Fruit fly (Drosophila melanogaster): ENCODE data around the gene CG13896.

Gene CG13896

DNA sequence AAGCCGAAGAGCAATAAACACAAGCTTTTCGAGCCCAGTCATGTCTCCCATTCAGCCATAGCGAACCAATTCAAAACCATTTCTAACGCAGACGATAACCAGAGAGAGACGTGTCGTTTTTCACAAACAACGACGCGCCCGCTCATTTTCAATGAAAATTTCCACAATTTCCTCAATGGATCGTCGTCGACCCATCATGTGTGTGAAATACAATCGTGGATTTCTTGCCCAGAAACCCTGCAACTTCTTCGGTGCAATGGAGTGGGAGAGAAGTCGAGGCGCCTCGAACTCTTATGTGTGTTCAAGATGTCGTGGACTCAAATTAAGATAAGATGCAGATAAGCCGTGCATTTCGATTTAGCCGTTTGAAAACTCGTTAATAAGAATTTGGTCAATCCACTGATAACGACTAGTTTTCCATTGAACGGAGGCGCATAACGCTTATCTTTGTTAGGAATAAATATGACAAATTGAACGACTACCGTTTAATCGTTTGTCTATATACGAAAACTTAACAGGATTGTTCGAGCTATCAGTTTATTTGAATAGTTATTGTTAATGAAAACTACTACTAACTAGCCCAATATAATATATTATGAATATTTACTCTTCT is 36.2 kb upstream of the CG13896 start:
- TF ChIP-seq CG8478 (optimal IDR thresholded peaks at IDR 0.05) = no peak
- TF ChIP-seq EcR (GFP tag; optimal IDR thresholded peaks at IDR 0.05) = no peak
- no peak for TF ChIP-seq usp (GFP tag; optimal IDR thresholded peaks at IDR 0.05)
- TF ChIP-seq Dll (optimal IDR thresholded peaks at IDR 0.05) = no peak
- no peak for TF ChIP-seq pan (optimal IDR thresholded peaks at IDR 0.05)
- no peak for TF ChIP-seq psq (optimal IDR thresholded peaks at IDR 0.05)

DNA sequence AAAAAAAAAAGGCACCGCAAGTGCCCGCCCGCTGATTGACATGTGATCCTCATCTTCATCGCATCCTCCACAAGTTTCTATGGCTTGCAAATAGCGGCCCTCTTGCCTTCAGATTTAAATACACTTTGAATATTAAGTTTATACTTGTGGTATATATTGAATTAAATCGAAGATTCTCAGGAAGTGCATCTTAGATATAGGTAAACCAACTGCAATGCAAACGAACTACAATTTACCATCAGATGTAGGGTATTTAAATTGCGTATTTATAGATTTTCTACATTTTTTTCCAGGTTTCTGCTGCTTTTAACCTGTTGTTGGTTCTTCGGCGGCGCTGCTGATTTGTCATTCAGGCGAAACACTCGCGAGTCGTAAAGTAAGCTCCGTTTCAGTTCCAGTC is 35.4 kb upstream of the CG13896 start:
- TF ChIP-seq psq (optimal IDR thresholded peaks at IDR 0.05) = no peak
- no peak for TF ChIP-seq EcR (GFP tag; optimal IDR thresholded peaks at IDR 0.05)
- no peak for TF ChIP-seq Dll (optimal IDR thresholded peaks at IDR 0.05)
- no peak for TF ChIP-seq usp (GFP tag; optimal IDR thresholded peaks at IDR 0.05)
- no peak for TF ChIP-seq CG8478 (optimal IDR thresholded peaks at IDR 0.05)
- no peak for TF ChIP-seq pan (optimal IDR thresholded peaks at IDR 0.05)

DNA sequence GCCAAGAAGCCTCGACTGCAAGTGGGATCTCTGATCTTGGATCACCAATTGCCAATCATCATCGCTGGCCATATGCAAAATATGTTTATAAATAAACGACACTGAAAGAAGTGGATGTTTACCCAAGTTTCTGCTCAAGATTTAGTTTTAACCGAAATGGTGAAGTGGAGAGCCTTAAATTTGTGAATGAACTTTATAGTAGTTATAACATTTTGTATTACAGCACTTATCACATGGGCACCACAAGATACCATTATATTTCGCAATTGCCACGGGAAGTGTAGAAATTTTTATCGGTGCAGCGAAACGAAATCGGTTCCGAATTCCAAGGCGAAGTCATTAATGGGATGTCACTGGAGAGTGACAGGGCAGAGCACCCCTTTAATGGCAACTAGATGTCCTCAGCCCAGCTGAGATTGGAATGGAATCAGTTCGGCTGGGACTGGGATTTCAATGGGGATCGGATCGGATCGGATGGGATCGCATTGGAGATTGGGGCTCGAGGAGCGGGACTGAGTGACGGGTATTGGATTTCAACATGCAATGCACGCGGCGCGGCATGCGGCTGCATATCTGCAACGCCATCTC is 34.8 kb upstream of the CG13896 start:
- no peak for TF ChIP-seq pan (optimal IDR thresholded peaks at IDR 0.05)
- TF ChIP-seq Dll (optimal IDR thresholded peaks at IDR 0.05) = no peak
- no peak for TF ChIP-seq usp (GFP tag; optimal IDR thresholded peaks at IDR 0.05)
- no peak for TF ChIP-seq psq (optimal IDR thresholded peaks at IDR 0.05)
- no peak for TF ChIP-seq EcR (GFP tag; optimal IDR thresholded peaks at IDR 0.05)
- TF ChIP-seq CG8478 (optimal IDR thresholded peaks at IDR 0.05) = no peak

DNA sequence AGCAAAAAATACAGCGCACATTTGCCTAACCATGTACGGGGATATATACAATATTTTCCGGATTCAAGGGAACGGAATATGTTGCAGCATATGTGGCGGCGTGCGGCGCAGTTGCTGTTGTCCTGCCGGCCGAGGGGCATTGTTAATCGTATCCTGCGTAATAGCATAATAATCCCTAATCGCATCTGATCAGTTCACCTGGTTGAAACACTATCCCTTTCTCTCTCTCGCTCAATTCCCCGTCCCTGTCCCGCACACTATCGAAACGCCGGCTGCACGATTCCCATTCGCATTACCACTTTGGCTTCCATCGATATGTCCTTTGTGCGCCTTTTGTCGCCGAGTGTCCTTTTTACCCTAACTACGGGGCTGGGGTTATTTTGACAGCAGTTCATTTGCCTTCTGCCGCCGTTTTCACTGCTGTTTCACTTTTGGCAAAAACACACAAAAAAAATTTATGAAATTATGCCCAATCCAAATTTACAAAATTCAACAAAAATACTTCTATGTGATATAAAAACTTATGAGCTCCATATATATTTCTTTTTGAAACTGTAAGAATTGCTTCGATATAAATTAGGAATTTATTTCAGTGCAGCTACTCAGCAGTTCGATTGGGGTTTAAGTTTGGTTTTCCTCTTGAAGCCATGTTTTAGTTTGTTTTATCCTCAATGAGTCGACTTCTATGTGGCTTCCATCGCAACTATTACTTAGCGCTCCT is 33.7 kb upstream of the CG13896 start:
- TF ChIP-seq EcR (GFP tag; optimal IDR thresholded peaks at IDR 0.05) (no peak), pan (optimal IDR thresholded peaks at IDR 0.05) (no peak), Dll (optimal IDR thresholded peaks at IDR 0.05) (no peak), usp (GFP tag; optimal IDR thresholded peaks at IDR 0.05) (no peak), CG8478 (optimal IDR thresholded peaks at IDR 0.05) (no peak), psq (optimal IDR thresholded peaks at IDR 0.05) (no peak)

DNA sequence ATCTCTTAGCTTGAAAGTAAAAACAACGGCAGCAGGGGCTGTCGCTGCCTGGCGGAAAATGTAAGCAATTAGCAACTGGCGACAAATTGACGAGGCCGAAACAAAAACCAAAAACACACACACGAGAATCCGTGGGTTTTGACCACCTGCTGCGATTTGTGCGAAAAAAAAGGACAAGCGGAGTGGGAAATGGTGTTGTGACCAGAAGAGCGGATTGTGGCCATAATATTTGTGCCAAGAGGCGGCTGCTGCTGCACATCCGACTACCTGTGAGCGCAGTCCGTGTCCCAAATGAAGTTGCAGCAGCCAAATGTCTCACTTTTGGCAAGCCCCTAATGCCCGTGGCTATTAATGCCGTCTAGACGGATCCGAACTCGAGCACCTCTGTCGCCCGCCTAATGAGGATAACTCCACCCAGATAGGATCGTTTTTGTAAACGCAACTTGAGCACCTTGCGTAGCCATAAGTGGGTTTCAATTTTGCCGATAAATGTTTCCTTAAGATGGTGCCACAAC is 32.7 kb upstream of the CG13896 start:
- TF ChIP-seq Dll (optimal IDR thresholded peaks at IDR 0.05) = no peak
- TF ChIP-seq EcR (GFP tag; optimal IDR thresholded peaks at IDR 0.05) = no peak
- TF ChIP-seq psq (optimal IDR thresholded peaks at IDR 0.05) = no peak

DNA sequence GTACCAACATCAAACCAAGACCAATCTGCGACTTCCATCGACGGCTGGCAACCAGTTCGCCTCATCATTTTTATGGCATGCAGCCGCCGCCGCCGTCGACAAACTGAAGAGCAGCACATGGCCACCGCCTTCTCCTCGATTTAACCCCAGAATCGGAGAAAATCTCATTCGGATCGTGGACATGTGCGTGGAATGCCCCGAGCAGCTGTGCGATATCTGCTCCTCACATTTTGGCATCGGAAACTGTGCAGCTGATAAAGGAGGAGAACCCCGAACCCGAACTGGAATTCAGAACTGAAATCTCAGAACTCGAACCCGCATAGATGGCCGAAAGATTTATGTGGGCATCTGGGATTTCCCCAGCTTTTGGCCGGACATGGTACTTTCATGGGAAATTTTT is 31.5 kb upstream of the CG13896 start:
- TF ChIP-seq CG8478 (optimal IDR thresholded peaks at IDR 0.05) (no peak), Dll (optimal IDR thresholded peaks at IDR 0.05) (no peak), usp (GFP tag; optimal IDR thresholded peaks at IDR 0.05) (no peak), pan (optimal IDR thresholded peaks at IDR 0.05) (no peak), EcR (GFP tag; optimal IDR thresholded peaks at IDR 0.05) (no peak), psq (optimal IDR thresholded peaks at IDR 0.05) (no peak)

DNA sequence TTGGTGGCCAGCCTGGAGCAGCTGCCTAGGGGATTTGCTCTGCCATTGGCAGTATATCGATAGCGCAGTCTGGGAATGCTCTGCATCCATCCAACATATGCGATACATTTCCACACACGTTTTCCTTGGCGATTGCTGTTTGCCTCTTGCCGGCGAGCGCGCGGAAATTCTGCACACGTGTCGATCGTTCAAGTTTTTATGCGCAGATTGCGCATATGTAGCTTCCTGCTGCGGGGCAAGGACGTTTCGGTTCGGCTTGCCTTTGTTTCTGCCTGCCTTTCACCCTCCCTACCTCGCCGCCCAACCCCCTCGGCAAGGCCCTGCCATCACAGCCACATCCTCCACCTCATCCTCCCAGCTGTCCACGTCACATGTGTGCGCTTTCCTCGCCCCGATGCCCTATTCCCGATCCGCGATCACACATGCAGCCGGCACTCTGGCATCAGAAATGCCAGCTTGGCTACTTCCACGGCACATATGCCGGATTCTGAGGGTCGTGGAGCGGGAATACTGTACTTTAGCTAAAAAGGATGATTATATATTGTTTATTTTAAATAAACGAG is 30.8 kb upstream of the CG13896 start:
- no peak for TF ChIP-seq pan (optimal IDR thresholded peaks at IDR 0.05)
- no peak for TF ChIP-seq usp (GFP tag; optimal IDR thresholded peaks at IDR 0.05)
- TF ChIP-seq EcR (GFP tag; optimal IDR thresholded peaks at IDR 0.05) = no peak
- no peak for TF ChIP-seq psq (optimal IDR thresholded peaks at IDR 0.05)
- TF ChIP-seq Dll (optimal IDR thresholded peaks at IDR 0.05) = no peak
- no peak for TF ChIP-seq CG8478 (optimal IDR thresholded peaks at IDR 0.05)

DNA sequence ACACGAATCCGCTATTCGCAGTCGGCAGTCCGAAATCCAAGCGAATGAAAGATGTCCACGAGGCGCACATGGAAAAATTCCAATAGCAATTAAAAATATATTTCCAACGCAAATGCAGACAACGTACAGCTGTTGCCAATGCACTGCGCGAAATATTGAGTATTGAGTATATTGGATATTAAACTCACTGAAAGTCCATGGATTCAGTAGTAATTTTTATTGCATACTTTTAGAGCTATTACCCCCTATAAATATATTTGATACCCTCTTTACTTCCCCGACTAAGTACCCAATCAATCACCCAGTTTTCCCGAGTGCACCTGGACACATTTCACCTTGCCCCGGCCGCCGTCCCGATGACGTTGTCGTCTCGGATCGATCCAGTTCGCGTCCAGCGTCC is 30.0 kb upstream of the CG13896 start:
- no peak for TF ChIP-seq EcR (GFP tag; optimal IDR thresholded peaks at IDR 0.05)
- TF ChIP-seq CG8478 (optimal IDR thresholded peaks at IDR 0.05) = no peak
- TF ChIP-seq psq (optimal IDR thresholded peaks at IDR 0.05) = no peak
- no peak for TF ChIP-seq Dll (optimal IDR thresholded peaks at IDR 0.05)

DNA sequence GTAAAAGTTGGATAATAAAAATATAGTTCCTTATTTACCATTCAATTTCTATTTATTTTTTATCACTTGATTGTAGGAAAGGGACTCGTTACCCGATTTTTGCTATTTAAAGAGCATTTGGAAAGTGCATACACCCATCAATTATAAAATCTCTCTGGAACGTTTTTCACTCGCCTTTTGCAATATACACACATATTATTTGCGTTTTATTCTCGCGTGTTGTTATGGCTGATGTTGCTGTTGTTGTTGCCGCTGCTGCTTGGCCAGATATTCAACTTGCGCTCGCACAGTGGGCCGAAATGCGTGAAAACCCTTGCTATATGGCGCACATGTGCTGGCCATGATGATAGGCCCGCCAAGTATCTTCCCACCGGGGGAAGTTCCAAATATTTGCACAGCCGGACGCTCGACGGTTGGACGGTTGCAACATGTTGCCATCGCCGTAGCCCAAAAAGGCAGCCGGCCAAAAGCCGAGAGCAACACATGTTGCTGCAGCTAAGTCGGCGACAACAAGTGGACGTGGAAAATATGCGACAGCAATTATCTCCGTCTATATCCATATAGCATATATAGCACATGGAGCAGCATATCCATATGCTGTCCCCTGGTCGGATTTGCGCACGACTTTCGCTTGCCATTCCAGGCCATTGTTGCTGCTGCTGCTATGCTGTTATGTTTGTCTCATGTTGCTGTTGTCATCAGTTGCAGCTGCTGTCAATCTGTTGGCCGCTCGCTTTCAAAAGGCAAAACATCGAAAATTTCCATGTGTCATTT is 27.9 kb upstream of the CG13896 start:
- no peak for TF ChIP-seq usp (GFP tag; optimal IDR thresholded peaks at IDR 0.05)
- TF ChIP-seq pan (optimal IDR thresholded peaks at IDR 0.05) = peak; percentile 86

DNA sequence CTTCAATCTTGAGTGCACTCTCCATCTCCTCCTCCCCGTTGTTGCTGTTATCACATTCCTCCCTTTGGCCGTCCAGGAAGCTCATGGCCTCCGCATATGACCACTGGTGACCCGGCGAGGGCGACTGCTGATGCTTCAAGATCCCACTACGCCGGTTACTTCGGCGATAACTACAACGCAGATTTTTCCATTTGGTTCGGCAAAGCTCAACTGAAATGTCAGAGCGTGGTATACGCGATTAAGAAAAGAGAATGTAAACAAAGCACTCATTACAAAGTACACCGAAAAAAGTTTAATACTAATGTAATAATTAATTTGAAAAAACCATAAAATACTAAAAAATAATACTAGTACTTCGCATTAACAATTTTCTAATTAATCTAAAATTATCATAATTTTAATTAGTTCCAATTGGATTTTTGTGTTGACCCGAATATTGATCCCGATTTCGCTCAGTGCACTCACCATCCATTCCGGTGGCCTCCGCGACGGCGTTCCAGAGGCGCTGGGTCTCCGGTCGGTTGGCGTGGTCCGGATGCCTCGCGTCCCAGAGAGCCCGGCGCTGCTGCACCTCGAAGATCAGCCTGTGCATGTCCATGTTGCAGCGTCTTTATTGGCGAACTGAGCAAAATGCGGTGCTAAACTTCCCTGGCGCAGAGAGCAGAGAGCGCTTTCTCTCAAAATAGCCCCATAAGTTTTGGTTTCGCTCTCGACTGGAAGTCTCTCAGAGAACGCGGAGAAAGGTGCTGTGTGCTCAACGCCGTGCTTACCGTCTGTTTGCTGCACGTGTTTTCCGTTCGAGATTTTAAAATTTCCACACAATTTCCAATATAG is 27.1 kb upstream of the CG13896 start:
- TF ChIP-seq EcR (GFP tag; optimal IDR thresholded peaks at IDR 0.05) (peak in 1 of 2 experiments; percentile 44), Dll (optimal IDR thresholded peaks at IDR 0.05) (peak; percentile 96), usp (GFP tag; optimal IDR thresholded peaks at IDR 0.05) (no peak)

DNA sequence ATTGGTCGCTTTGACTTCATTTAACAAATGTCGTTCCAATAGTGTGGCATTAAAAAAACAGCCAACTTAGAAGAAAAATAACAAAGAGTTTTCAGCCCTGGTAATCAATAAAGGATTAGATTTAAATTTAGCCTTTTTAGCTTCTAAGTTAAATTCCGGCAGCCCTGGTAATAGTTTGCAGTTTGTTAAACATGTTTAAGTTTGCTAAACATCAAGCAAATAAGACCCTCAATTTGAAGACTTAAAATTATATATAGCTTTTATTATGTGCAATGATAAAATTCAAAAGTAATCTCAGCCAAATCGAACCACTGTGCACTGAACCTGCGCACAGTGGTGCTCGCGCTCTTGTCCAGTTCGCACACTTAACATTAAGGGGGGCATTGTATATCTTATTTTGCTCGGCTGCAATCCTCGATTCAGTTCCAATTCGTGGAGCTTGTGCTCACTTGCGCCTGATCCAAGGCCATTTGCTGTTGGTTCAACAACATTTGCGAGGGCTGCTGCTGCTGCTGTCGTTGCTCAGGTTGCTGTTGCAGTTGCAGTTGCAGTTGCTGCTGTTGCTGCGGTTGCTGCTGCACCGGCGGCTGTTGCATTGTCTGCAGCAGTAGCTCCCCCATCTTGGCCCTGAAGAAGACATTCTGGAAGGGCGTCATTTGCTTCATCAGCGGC is 25.9 kb upstream of the CG13896 start:
- TF ChIP-seq CG8478 (optimal IDR thresholded peaks at IDR 0.05) (no peak), Dll (optimal IDR thresholded peaks at IDR 0.05) (no peak), EcR (GFP tag; optimal IDR thresholded peaks at IDR 0.05) (no peak), pan (optimal IDR thresholded peaks at IDR 0.05) (no peak), usp (GFP tag; optimal IDR thresholded peaks at IDR 0.05) (no peak), psq (optimal IDR thresholded peaks at IDR 0.05) (no peak)
